Fruit fly (Drosophila melanogaster) whole organism, embryonic: Measurements from ENCODE around the gene CG43367.

ENCODE experiments used
- Asciz ChIP-seq: fragments of 200-800 bp; sonication (Bioruptor generic); optimal IDR thresholded peaks from 2 replicates; lab custom pipeline; 2017; ENCODE audit warnings: missing biosample characterization, mild to moderate bottlenecking, missing genetic modification characterization, missing genetic modification reagents
- CG1024 ChIP-seq: fragments of 200-800 bp; sonication (Bioruptor generic); IDR thresholded peaks from 2 replicates; pipeline ENCODE4 v1.3.6; 2022; ENCODE audit warnings: missing biosample characterization, missing genetic modification characterization
- CG10979 ChIP-seq: fragments of 200-800 bp; sonication (Bioruptor generic); optimal IDR thresholded peaks from 2 replicates; lab custom pipeline; 2018; ENCODE audit warnings: missing biosample characterization, mild to moderate bottlenecking, missing genetic modification characterization, moderate library complexity
- CG11093 ChIP-seq: fragments of 200-800 bp; sonication (Bioruptor generic); IDR thresholded peaks from 3 replicates; pipeline ENCODE4 v1.3.6; 2022; ENCODE audit warnings: missing biosample characterization, missing genetic modification characterization
- CG12104 ChIP-seq: fragments of 200-800 bp; sonication (Bioruptor generic); optimal IDR thresholded peaks from 3 replicates; lab custom pipeline; 2016; ENCODE audit warnings: missing biosample characterization, missing genetic modification characterization
- CG14710 ChIP-seq: fragments of 200-800 bp; sonication (Bioruptor generic); optimal IDR thresholded peaks from 3 replicates; lab custom pipeline; 2019; ENCODE audit warnings: missing biosample characterization, mild to moderate bottlenecking, missing genetic modification characterization, moderate library complexity
- CG14860 ChIP-seq: fragments of 200-800 bp; sonication (Bioruptor generic); IDR thresholded peaks from 3 replicates; pipeline ENCODE4 v1.3.6; 2022; ENCODE audit warnings: missing biosample characterization, missing genetic modification characterization; ENCODE audit not compliant: partially characterized antibody
- CG15073 ChIP-seq: fragments of 200-800 bp; sonication (Bioruptor generic); optimal IDR thresholded peaks from 2 replicates; lab custom pipeline; 2016; ENCODE audit warnings: missing biosample characterization, missing genetic modification characterization
- CG1647 ChIP-seq: fragments of 200-800 bp; sonication (Bioruptor generic); optimal IDR thresholded peaks from 3 replicates; lab custom pipeline; 2016; ENCODE audit warnings: missing biosample characterization, missing genetic modification characterization
- CG18011 ChIP-seq: fragments of 200-800 bp; sonication (Bioruptor generic); optimal IDR thresholded peaks from 2 replicates; lab custom pipeline; 2017; ENCODE audit warnings: missing biosample characterization, missing genetic modification characterization, mild to moderate bottlenecking, moderate library complexity, missing genotype
- CG2116 ChIP-seq: fragments of 200-800 bp; sonication (Bioruptor generic); optimal IDR thresholded peaks from 3 replicates; lab custom pipeline; 2018; ENCODE audit warnings: missing biosample characterization, mild to moderate bottlenecking, missing genetic modification characterization
- CG2712 ChIP-seq: fragments of 200-800 bp; optimal IDR thresholded peaks from 3 replicates; lab custom pipeline; 2019; ENCODE audit warnings: missing biosample characterization, mild to moderate bottlenecking, missing genetic modification characterization, moderate library complexity
- CG31365 ChIP-seq: fragments of 200-800 bp; sonication (Bioruptor generic); optimal IDR thresholded peaks from 2 replicates; lab custom pipeline; 2018; ENCODE audit warnings: missing biosample characterization, mild to moderate bottlenecking, missing genetic modification characterization
- CG31388 ChIP-seq: fragments of 200-800 bp; sonication (Bioruptor generic); optimal IDR thresholded peaks from 2 replicates; lab custom pipeline; 2016; ENCODE audit warnings: missing biosample characterization, missing genetic modification characterization
- CG32772 ChIP-seq: fragments of 200-800 bp; sonication (Bioruptor generic); IDR thresholded peaks from 2 replicates; pipeline ENCODE4 v1.3.6; 2022; ENCODE audit warnings: missing biosample characterization, missing genetic modification characterization
- CG43689 ChIP-seq: fragments of 200-800 bp; sonication (Bioruptor generic); IDR thresholded peaks from 2 replicates; pipeline ENCODE4 v1.3.6; 2022; ENCODE audit warnings: missing biosample characterization, missing genetic modification characterization
- CG6683 ChIP-seq: fragments of 200-800 bp; sonication (Bioruptor generic); optimal IDR thresholded peaks from 2 replicates; lab custom pipeline; 2017; ENCODE audit warnings: missing biosample characterization, mild to moderate bottlenecking, missing genetic modification characterization, missing genetic modification reagents
- CG6765 ChIP-seq: fragments of 200-800 bp; sonication (Bioruptor generic); optimal IDR thresholded peaks from 3 replicates; lab custom pipeline; 2017; ENCODE audit warnings: missing biosample characterization, mild to moderate bottlenecking, missing genetic modification characterization
- CG7786 ChIP-seq: fragments of 200-800 bp; sonication (Bioruptor generic); optimal IDR thresholded peaks from 2 replicates; lab custom pipeline; 2016; ENCODE audit warnings: missing biosample characterization, missing genetic modification characterization
- CG9817 ChIP-seq: fragments of 200-800 bp; sonication (Bioruptor generic); optimal IDR thresholded peaks from 2 replicates; lab custom pipeline; 2018; ENCODE audit warnings: missing biosample characterization, mild to moderate bottlenecking, missing genetic modification characterization, moderate library complexity
- CG9932 ChIP-seq: fragments of 200-800 bp; sonication (Bioruptor generic); IDR thresholded peaks from 2 replicates; pipeline ENCODE4 v1.3.6; 2022; ENCODE audit warnings: missing biosample characterization, missing genetic modification characterization
- D19B ChIP-seq: fragments of 200-800 bp; sonication (Bioruptor generic); optimal IDR thresholded peaks from 2 replicates; lab custom pipeline; 2017; ENCODE audit warnings: missing biosample characterization, mild to moderate bottlenecking, missing genetic modification characterization
- Doc3 ChIP-seq: fragments of 200-800 bp; sonication (Bioruptor generic); IDR thresholded peaks from 3 replicates; pipeline ENCODE4 v1.3.6; 2022; ENCODE audit warnings: missing biosample characterization, missing genetic modification characterization; ENCODE audit not compliant: partially characterized antibody
- Eip74EF ChIP-seq, 2 experiments: fragments of 200-800 bp in 1 of 2; fragments of >200 bp in 1 of 2; sonication (Bioruptor generic) in 1 of 2; optimal IDR thresholded peaks; 2 replicates each; lab custom pipeline; 2017 to 2019; ENCODE audit warnings: missing biosample characterization in 2 of 2, missing genetic modification characterization in 2 of 2, mild to moderate bottlenecking in 1 of 2, moderate library complexity in 1 of 2
- Fer3 ChIP-seq: fragments of 200-800 bp; sonication (Bioruptor generic); optimal IDR thresholded peaks from 2 replicates; lab custom pipeline; 2018; ENCODE audit warnings: missing biosample characterization, mild to moderate bottlenecking, missing genetic modification characterization, moderate library complexity
- Gsc ChIP-seq: fragments of 200-800 bp; sonication (Bioruptor generic); IDR thresholded peaks from 2 replicates; pipeline ENCODE4 v1.3.6; 2022; ENCODE audit warnings: missing biosample characterization, missing genetic modification characterization
- H2.0 ChIP-seq: fragments of 200-800 bp; sonication (Bioruptor generic); IDR thresholded peaks from 2 replicates; pipeline ENCODE4 v1.3.6; 2022; ENCODE audit warnings: missing biosample characterization, missing genetic modification characterization
- Hsf ChIP-seq: fragments of 200-800 bp; sonication (Bioruptor generic); optimal IDR thresholded peaks from 3 replicates; lab custom pipeline; 2016; ENCODE audit warnings: missing biosample characterization, missing genetic modification characterization
- Med ChIP-seq: fragments of 200-800 bp; sonication (Bioruptor generic); peaks from one replicate; lab custom pipeline; 2016; ENCODE audit warnings: missing biosample characterization, missing genetic modification characterization, mild to moderate bottlenecking, inconsistent platforms, moderate library complexity
- Neu2 ChIP-seq: fragments of 200-800 bp; sonication (Bioruptor generic); optimal IDR thresholded peaks from 3 replicates; lab custom pipeline; 2016; ENCODE audit warnings: missing biosample characterization, missing genetic modification characterization, borderline replicate concordance
- Rfx ChIP-seq: fragments of 200-800 bp; sonication (Bioruptor generic); IDR thresholded peaks from 2 replicates; pipeline ENCODE4 v1.3.6; 2022; ENCODE audit warnings: missing biosample characterization, missing genetic modification characterization
- Sry-β ChIP-seq: fragments of 200-800 bp; sonication (Bioruptor generic); optimal IDR thresholded peaks from 2 replicates; lab custom pipeline; 2018; ENCODE audit warnings: missing biosample characterization, mild to moderate bottlenecking, missing genetic modification characterization, moderate library complexity
- Tbp ChIP-seq: fragments of >200 bp; optimal IDR thresholded peaks from 2 replicates; lab custom pipeline; 2018; ENCODE audit warnings: missing biosample characterization, missing genetic modification characterization
- ase ChIP-seq: fragments of 200-800 bp; sonication (Bioruptor generic); IDR thresholded peaks from 3 replicates; pipeline ENCODE4 v1.3.6; 2022; ENCODE audit warnings: missing biosample characterization, missing genetic modification characterization
- btn ChIP-seq: fragments of 200-800 bp; sonication (Bioruptor generic); optimal IDR thresholded peaks from 2 replicates; lab custom pipeline; 2016; ENCODE audit warnings: missing biosample characterization, missing genetic modification characterization
- dimm ChIP-seq: fragments of 200-800 bp; sonication (Bioruptor generic); IDR thresholded peaks from 2 replicates; pipeline ENCODE4 v1.3.6; 2022; ENCODE audit warnings: missing biosample characterization, missing genetic modification characterization
- fd102C ChIP-seq: fragments of 200-800 bp; sonication (Bioruptor generic); optimal IDR thresholded peaks from 2 replicates; lab custom pipeline; 2018; ENCODE audit warnings: missing biosample characterization, mild to moderate bottlenecking, missing genetic modification characterization, moderate library complexity
- insv ChIP-seq, 2 experiments: fragments of 200-800 bp; sonication (Bioruptor generic); optimal IDR thresholded peaks; 3 replicates each; lab custom pipeline; 2016 to 2018; ENCODE audit warnings: missing biosample characterization in 2 of 2, missing genetic modification characterization in 2 of 2
- kay ChIP-seq: fragments of 200-800 bp; sonication (Bioruptor generic); optimal IDR thresholded peaks from 2 replicates; lab custom pipeline; 2016; ENCODE audit warnings: missing biosample characterization, missing genetic modification characterization
- knrl ChIP-seq: fragments of 200-800 bp; sonication (Bioruptor generic); IDR thresholded peaks from 3 replicates; pipeline ENCODE4 v1.3.6; 2022; ENCODE audit warnings: missing biosample characterization, missing genetic modification characterization; ENCODE audit not compliant: partially characterized antibody
- nerfin-1 ChIP-seq: fragments of 200-800 bp; sonication (Bioruptor generic); optimal IDR thresholded peaks from 3 replicates; lab custom pipeline; 2019; ENCODE audit warnings: missing biosample characterization, mild to moderate bottlenecking, missing genetic modification characterization, moderate library complexity
- onecut ChIP-seq: fragments of 200-800 bp; sonication (Bioruptor generic); IDR thresholded peaks from 2 replicates; pipeline ENCODE4 v1.3.6; 2022; ENCODE audit warnings: missing biosample characterization, missing genetic modification characterization
- org-1 ChIP-seq: fragments of 200-800 bp; sonication (Bioruptor generic); optimal IDR thresholded peaks from 2 replicates; lab custom pipeline; 2017; ENCODE audit warnings: missing biosample characterization, missing genetic modification characterization
- pros ChIP-seq: fragments of 200-800 bp; sonication (Bioruptor generic); optimal IDR thresholded peaks from 3 replicates; lab custom pipeline; 2019; ENCODE audit warnings: missing biosample characterization, mild to moderate bottlenecking, missing genetic modification characterization, moderate library complexity
- sima ChIP-seq: fragments of 200-800 bp; sonication (Bioruptor generic); optimal IDR thresholded peaks from 2 replicates; lab custom pipeline; 2016; ENCODE audit warnings: missing biosample characterization, missing genetic modification characterization
- sr ChIP-seq: fragments of 200-800 bp; sonication (Bioruptor generic); IDR thresholded peaks from 3 replicates; pipeline ENCODE4 v1.3.6; 2022; ENCODE audit warnings: missing biosample characterization, missing genetic modification characterization
- stc ChIP-seq: fragments of 200-800 bp; sonication (Bioruptor generic); IDR thresholded peaks from 2 replicates; pipeline ENCODE4 v1.3.6; 2022; ENCODE audit warnings: missing biosample characterization, missing genetic modification characterization
- usp ChIP-seq: fragments of >200 bp; optimal IDR thresholded peaks from 2 replicates; lab custom pipeline; 2017; ENCODE audit warnings: missing biosample characterization, missing genetic modification characterization
- zen2 ChIP-seq: fragments of 200-800 bp; sonication (Bioruptor generic); IDR thresholded peaks from 3 replicates; pipeline ENCODE4 v1.3.6; 2022; ENCODE audit warnings: missing biosample characterization, missing genetic modification characterization; ENCODE audit not compliant: partially characterized antibody
- zfh1 ChIP-seq: fragments of 200-800 bp; sonication (Bioruptor generic); IDR thresholded peaks from 3 replicates; pipeline ENCODE4 v1.3.6; 2022; ENCODE audit warnings: missing biosample characterization, missing genetic modification characterization

Gene CG43367

DNA sequence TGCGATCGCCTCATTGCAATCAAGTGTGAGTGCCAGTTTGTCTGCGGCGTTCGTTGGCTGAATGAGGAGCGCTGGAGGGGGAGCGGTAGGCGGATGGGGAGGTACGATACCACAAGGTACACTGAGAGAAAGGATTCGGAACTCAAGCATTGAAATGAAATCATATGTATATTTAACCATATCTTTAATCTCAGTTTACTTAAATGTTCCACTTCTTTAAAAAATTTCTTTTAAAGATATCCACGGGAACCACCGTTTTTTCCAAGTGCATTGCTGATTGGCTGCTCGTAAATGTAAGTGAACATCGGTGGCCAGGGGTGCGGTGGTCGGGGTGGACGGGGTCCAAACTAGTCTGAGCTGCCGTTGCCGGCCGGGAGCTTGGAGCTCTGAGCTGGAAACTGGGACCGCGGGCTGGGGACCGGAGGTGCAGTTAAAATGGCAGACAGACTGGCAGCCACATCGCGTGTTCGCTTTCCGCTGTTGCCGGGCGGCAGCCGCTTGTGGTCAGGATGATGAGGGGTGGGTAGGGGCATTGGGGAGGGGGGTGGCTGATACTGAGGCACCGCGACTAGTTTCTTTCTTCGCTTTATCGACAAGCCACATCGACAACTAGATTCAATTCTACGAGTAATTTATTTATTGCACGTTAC lies 34.5 kb downstream of the CG43367 start (continued):
- TF ChIP-seq CG18011 (GFP tag; lab: Kevin White, UChicago) (peak; percentile 74), CG14860 (GFP tag; lab: Robert Waterston, UW) (no peak), CG9932 (GFP tag; lab: Robert Waterston, UW) (peak; percentile 67), CG11093 (peak; percentile 94), Med (GFP tag; lab: Kevin White, UChicago) (peak; percentile 99), pros (GFP tag; lab: Kevin White, UChicago) (peak; percentile 67), CG9817 (tag; lab: Kevin White, UChicago) (peak; percentile 95), CG10979 (tag; lab: Kevin White, UChicago) (peak; percentile 98), knrl (GFP tag; lab: Robert Waterston, UW) (no peak), CG6765 (peak; percentile 42), org-1 (GFP tag; lab: Kevin White, UChicago) (peak; percentile 95), Doc3 (GFP tag; lab: Robert Waterston, UW) (no peak), CG31388 (GFP tag; lab: Kevin White, UChicago) (peak; percentile 93), sima (peak; percentile 91), sr (GFP tag; lab: Robert Waterston, UW) (peak; percentile 89), dimm (GFP tag; lab: Robert Waterston, UW) (peak; percentile 95), CG6683 (GFP tag; lab: Kevin White, UChicago) (peak; percentile 85), onecut (GFP tag; lab: Robert Waterston, UW) (peak; percentile 95), CG1024 (GFP tag; lab: Robert Waterston, UW) (peak; percentile 95), CG2712 (tag; lab: Kevin White, UChicago) (peak; percentile 98), CG12104 (peak; percentile 84), Rfx (GFP tag; lab: Robert Waterston, UW) (peak; percentile 91), kay (GFP tag; lab: Kevin White, UChicago) (peak; percentile 87), CG1647 (GFP tag; lab: Kevin White, UChicago) (peak; percentile 88), CG31365 (tag; lab: Kevin White, UChicago) (peak; percentile 76), Hsf (GFP tag; lab: Kevin White, UChicago) (peak; percentile 96), Gsc (GFP tag; lab: Robert Waterston, UW) (peak; percentile 94), Eip74EF (GFP tag; optimal IDR thresholded peaks at IDR 0.05; lab: Kevin White, UChicago) (peak in 1 of 2 experiments; percentile 91), H2.0 (GFP tag; lab: Robert Waterston, UW) (peak; percentile 96), Asciz (GFP tag; lab: Kevin White, UChicago) (peak; percentile 95), CG14710 (tag; lab: Kevin White, UChicago) (peak; percentile 96), CG32772 (peak; percentile 97), zen2 (no peak), CG2116 (GFP tag; lab: Kevin White, UChicago) (peak; percentile 67), btn (GFP tag; lab: Kevin White, UChicago) (peak; percentile 97), nerfin-1 (tag; lab: Kevin White, UChicago) (peak; percentile 96), Neu2 (peak; percentile 23), CG15073 (GFP tag; lab: Kevin White, UChicago) (peak; percentile 86), CG43689 (peak; percentile 92), insv (GFP tag; optimal IDR thresholded peaks at IDR 0.05; lab: Kevin White, UChicago) (peak; percentile 32 to 62), zfh1 (GFP tag; lab: Robert Waterston, UW) (peak; percentile 98), stc (peak; percentile 97), Fer3 (tag; lab: Kevin White, UChicago) (peak; percentile 91), D19B (GFP tag; lab: Kevin White, UChicago) (peak; percentile 43), fd102C (GFP tag; lab: Kevin White, UChicago) (peak; percentile 46), Sry-β (GFP tag; lab: Kevin White, UChicago) (peak; percentile 57), usp (GFP tag; lab: Kevin White, UChicago) (no peak), Tbp (no peak), CG7786 (GFP tag; lab: Kevin White, UChicago) (peak; percentile 93), ase (GFP tag; lab: Robert Waterston, UW) (peak; percentile 97)
